Worm (Caenorhabditis elegans) whole organism, late embryonic: Measurements from ENCODE around the gene T12G3.4.

ENCODE experiments used
- K09A11.1 ChIP-seq: sonication (generic microtip); optimal IDR thresholded peaks from 2 replicates; lab custom pipeline; 2017; ENCODE audit warnings: antibody characterized with exemption, mild to moderate bottlenecking, missing genetic modification characterization, missing compliant biosample characterization; ENCODE audit not compliant: insufficient read depth
- elt-2 ChIP-seq: sonication (generic microtip); optimal IDR thresholded peaks from 2 replicates; lab custom pipeline; 2016; ENCODE audit warnings: missing genetic modification reagents, missing genetic modification characterization, missing compliant biosample characterization
- nfya-1 ChIP-seq: sonication (generic microtip); optimal IDR thresholded peaks from 2 replicates; lab custom pipeline; 2017; ENCODE audit warnings: missing genetic modification characterization, mild to moderate bottlenecking, missing compliant biosample characterization, antibody characterized with exemption, moderate library complexity
- tbx-7 ChIP-seq: sonication (generic microtip); optimal IDR thresholded peaks from 2 replicates; lab custom pipeline; 2016; ENCODE audit warnings: missing genotype, missing genetic modification characterization, missing compliant biosample characterization

- no peak for TF ChIP-seq elt-2
- TF ChIP-seq nfya-1 (tag; lab: Kevin White, UChicago): no peak
- no peak for TF ChIP-seq K09A11.1 (tag; lab: Kevin White, UChicago)
- TF ChIP-seq tbx-7 (tag; lab: Kevin White, UChicago): no peak
Observed at ce11 chrIV:12043054-12043453, 5.0 kb upstream of the T12G3.4 start.
